Fruit fly (Drosophila melanogaster) S2 (cell line): ENCODE data around the gene Tep4.

Experiments used
- CG8478 ChIP-seq: fragments of >200 bp; optimal IDR thresholded peaks from 2 replicates; lab custom pipeline; 2018
- CTCF ChIP-seq, 2 experiments: fragments of >200 bp; optimal IDR thresholded peaks; 2 replicates each; lab custom pipeline; 2018

The Tep4 gene

dm6 chr2L:19574364-19574763 lies 26.1 kb downstream of the Tep4 start:
- TF ChIP-seq CG8478 (lab: Kevin White, UChicago) (no peak), CTCF (optimal IDR thresholded peaks at IDR 0.05; lab: Kevin White, UChicago) (no peak)

dm6 chr2L:19574959-19575625 lies 26.8 kb downstream of the Tep4 start:
- TF ChIP-seq CG8478 (lab: Kevin White, UChicago) (no peak), CTCF (optimal IDR thresholded peaks at IDR 0.05; lab: Kevin White, UChicago) (no peak)

- TF ChIP-seq CTCF (optimal IDR thresholded peaks at IDR 0.05; lab: Kevin White, UChicago): peak in 1 of 2 experiments; percentile 40
- no peak for TF ChIP-seq CG8478 (lab: Kevin White, UChicago)
These were observed 27.5 kb downstream of the Tep4 start for dm6 chr2L:19575626-19576298.

DNA sequence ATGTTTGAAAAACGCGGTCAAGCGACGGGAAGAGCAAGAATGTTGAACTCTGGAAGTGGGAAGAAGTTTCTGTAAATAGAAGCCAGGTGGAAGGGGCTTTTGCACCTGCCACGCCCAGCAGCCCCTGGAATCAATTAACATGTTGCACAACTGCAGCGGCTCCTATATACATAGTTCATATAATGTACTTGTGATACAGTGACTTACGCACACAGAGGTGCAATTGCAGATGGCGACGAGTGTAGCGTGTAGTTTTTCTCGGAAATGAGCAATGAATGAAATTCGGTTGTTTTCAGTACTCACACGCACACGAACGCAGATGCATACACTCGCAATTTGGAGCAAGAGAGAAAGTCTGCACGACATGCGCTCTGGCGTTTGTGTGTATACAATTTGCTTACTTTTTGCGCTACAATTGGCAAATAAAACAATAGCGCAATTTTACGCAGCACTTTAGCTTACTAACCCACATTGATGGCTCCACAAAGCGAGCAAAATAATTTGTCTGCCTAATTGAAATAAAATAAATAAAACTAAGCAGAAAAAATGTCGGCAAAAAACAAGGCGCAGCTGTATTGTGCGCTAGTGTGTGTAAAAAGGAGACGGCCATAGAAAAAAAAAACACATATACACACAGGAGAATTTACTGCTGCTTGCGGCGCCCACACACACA lies 28.1 kb downstream of the Tep4 start:
- TF ChIP-seq CTCF (optimal IDR thresholded peaks at IDR 0.05; lab: Kevin White, UChicago) (no peak), CG8478 (lab: Kevin White, UChicago) (no peak)

DNA sequence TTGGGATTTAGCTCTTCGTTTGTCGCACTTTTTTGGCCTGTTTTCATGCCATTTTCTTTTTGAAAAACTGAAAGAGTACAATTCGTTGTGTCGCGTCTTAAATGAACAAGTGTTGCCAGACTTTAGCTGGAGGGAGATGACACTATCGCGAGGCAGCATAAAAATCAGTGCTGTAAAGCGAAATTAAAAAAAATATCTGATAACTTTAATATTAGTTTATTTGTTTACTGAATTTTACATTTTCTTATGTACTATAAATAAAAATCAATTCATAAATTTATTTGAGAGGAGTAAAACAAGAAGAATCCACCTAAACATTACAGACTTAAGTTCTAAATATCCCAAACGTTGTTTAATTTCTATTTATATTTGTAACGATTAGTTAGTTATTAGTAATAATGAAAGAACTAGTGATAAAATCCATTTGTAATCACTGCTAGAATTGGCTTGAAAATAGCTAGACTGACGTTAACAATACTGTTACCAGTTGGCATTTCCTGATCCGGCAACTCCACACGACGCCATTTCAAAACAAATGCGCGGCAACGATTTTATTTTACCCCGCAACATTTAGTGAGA lies 29.0 kb downstream of the Tep4 start, which contains the start of the genes spi and msb1l:
Gene spi, minus strand, starts transcription at position 129 of the 579 bp plus-strand sequence.
Gene msb1l, plus strand, starts transcription at position 515 of the 579 bp plus-strand sequence.
- TF ChIP-seq CTCF (optimal IDR thresholded peaks at IDR 0.05; lab: Kevin White, UChicago) (no peak), CG8478 (lab: Kevin White, UChicago) (no peak)

DNA sequence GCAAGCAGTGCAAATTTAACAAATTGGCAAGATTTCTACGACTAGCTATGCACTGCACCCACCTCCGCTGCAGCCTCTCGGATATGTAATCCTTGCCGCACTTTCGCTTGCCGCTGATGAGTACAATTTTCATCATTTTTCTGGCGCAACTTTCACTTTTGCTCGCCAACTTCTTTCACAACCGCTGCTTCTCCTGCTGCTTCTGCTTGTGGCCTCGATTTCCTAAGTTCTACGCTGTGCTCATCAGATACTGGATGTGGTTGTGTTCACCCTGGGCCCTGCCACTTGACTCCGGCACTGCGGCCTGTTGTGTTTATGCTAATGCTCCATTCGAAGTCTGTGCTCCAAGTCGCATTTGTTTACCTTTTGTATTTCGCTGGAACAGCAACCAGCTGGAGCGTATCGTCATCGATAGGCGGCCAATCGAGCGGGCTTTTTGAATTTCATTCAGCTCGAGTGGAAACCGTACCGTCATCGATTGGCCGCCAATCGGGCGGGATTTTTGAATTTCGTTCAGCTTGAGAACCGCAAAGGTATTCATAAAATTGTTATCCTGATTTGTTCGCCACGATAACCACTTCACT lies 31.8 kb downstream of the Tep4 start, which contains the start of gene Pmvk:
Gene Pmvk, minus strand, starts transcription at position 357 of the 584 bp plus-strand sequence.
- TF ChIP-seq CG8478 (lab: Kevin White, UChicago) (no peak), CTCF (optimal IDR thresholded peaks at IDR 0.05; lab: Kevin White, UChicago) (no peak)

dm6 chr2L:19582185-19582584 lies 33.9 kb downstream of the Tep4 start, which contains the start of gene Hakai:
Gene Hakai (minus strand): TSS chr2L:19582474.
- TF ChIP-seq CG8478 (lab: Kevin White, UChicago) (no peak), CTCF (optimal IDR thresholded peaks at IDR 0.05; lab: Kevin White, UChicago) (peak in 1 of 2 experiments; percentile 29)

DNA sequence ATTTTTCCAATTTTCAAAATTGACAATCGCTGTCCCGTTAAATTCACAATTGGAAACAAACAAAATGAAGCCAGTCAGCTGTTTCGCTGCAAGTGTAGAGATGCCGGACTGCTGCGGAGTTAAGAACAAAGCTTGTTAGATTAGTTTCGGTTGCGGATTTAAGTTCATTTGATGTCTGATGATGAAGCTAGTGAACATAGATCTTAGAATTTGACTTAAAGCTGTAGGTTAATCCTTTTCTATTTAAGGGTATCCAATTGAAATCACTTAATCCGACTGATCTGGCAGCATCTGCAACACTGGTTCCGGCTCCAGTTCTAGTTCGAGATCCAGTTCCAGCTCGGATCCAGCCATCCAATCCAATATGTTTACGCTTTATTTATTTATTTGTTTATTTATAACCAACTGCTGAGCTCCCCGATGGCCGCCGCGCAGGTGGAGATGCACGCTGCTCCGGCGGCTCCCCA lies 35.7 kb downstream of the Tep4 start, which contains the start of the genes PCNA2 and CG10366:
Gene PCNA2, minus strand, starts transcription at position 65 of the 467 bp plus-strand sequence.
Gene CG10366, plus strand, starts transcription at position 310 of the 467 bp plus-strand sequence.
- TF ChIP-seq CTCF (optimal IDR thresholded peaks at IDR 0.05; lab: Kevin White, UChicago) (peak; percentile 26 to 68), CG8478 (lab: Kevin White, UChicago) (no peak)

- TF ChIP-seq CG8478 (lab: Kevin White, UChicago) (no peak), CTCF (optimal IDR thresholded peaks at IDR 0.05; lab: Kevin White, UChicago) (peak; percentile 7 to 28)
These were observed 38.4 kb downstream of the Tep4 start, which contains the start of gene Lar for dm6 chr2L:19586436-19587333. Gene Lar (plus strand): TSS chr2L:19586623.

DNA sequence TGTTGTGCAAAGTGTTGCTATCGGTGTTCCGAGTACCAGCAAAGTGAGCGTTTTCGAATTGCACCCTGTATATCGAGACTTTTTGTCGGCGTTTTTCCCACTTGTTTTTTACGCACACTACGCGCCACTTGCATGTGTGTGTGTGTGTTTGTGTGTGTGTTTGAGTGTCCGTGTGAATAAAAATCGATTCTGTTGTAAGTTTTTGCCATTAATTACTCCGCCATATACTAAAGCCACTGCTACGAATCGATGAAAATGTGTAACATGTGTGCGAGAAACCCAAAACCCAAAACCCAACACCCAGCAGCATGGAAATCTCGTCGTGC lies 39.0 kb downstream of the Tep4 start:
- TF ChIP-seq CG8478 (lab: Kevin White, UChicago) (no peak), CTCF (optimal IDR thresholded peaks at IDR 0.05; lab: Kevin White, UChicago) (no peak)

dm6 chr2L:19588924-19589323 lies 40.6 kb downstream of the Tep4 start:
- TF ChIP-seq CTCF (optimal IDR thresholded peaks at IDR 0.05; lab: Kevin White, UChicago): no peak
- no peak for TF ChIP-seq CG8478 (lab: Kevin White, UChicago)

dm6 chr2L:19590629-19591028 lies 42.3 kb downstream of the Tep4 start:
- TF ChIP-seq CG8478 (lab: Kevin White, UChicago) (no peak), CTCF (optimal IDR thresholded peaks at IDR 0.05; lab: Kevin White, UChicago) (peak in 1 of 2 experiments; percentile 25)

DNA sequence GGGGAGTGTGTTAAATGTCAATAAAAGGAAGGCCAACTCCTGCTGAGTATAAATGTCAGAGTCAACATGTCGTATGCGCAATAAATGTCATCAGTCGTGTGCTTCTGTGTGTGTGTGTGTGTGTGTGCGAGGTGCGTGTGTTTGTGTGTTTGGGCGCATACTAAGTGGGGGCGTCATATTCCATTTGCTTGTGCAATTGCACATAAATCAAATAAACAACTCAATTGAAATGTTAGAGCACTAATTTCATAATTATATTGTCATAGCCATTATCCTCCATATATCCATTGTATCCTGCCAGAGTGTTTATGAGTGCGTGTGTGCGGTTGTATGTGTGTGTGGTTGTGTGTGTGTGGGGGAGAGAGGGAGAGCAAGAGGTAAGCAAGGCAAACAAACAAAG lies 45.8 kb downstream of the Tep4 start:
- TF ChIP-seq CTCF (optimal IDR thresholded peaks at IDR 0.05; lab: Kevin White, UChicago): no peak
